Worm (Caenorhabditis elegans) whole organism, young adult: Measurements from ENCODE around the gene ugt-15.

Experiments
- B0336.3 ChIP-seq: fragments of 200-800 bp; sonication (Bioruptor generic); IDR thresholded peaks from 2 replicates; pipeline ENCODE4 v1.3.6; 2022; ENCODE audit warnings: missing genetic modification characterization, missing compliant biosample characterization
- C06A6.2 ChIP-seq: fragments of 200-800 bp; sonication (Bioruptor generic); conservative IDR thresholded peaks from 2 replicates; pipeline ENCODE4 v1.3.6; 2022; ENCODE audit warnings: missing genetic modification characterization, missing compliant biosample characterization
- C17E4.6 ChIP-seq: fragments of 200-800 bp; sonication (Bioruptor generic); IDR thresholded peaks from 2 replicates; pipeline ENCODE4 v1.3.6; 2022; ENCODE audit warnings: missing genetic modification reagents, missing genetic modification characterization, missing compliant biosample characterization
- F23B12.7 ChIP-seq: sonication (generic microtip); optimal IDR thresholded peaks from 2 replicates; lab custom pipeline; 2017; ENCODE audit warnings: missing genetic modification characterization, mild to moderate bottlenecking, missing compliant biosample characterization, antibody characterized with exemption, moderate library complexity; ENCODE audit not compliant: insufficient read depth
- F39B2.1 ChIP-seq: fragments of 200-800 bp; sonication (Bioruptor generic); IDR thresholded peaks from 2 replicates; pipeline ENCODE4 v1.3.6; 2022; ENCODE audit warnings: missing genetic modification reagents, missing genetic modification characterization, missing compliant biosample characterization
- F57A8.1 ChIP-seq: fragments of 200-800 bp; sonication (Bioruptor generic); optimal IDR thresholded peaks from 2 replicates; lab custom pipeline; 2018; ENCODE audit warnings: mild to moderate bottlenecking, missing genetic modification characterization, moderate library complexity, missing compliant biosample characterization
- Y53G8AR.9 ChIP-seq: fragments of 200-800 bp; sonication (Bioruptor generic); conservative IDR thresholded peaks from 2 replicates; pipeline ENCODE4 v1.3.6; 2022; ENCODE audit warnings: missing genetic modification reagents, missing genetic modification characterization, missing compliant biosample characterization
- Y67H2A.10 ChIP-seq: fragments of 200-800 bp; sonication (Bioruptor generic); conservative IDR thresholded peaks from 2 replicates; pipeline ENCODE4 v1.3.6; 2022; ENCODE audit warnings: missing genetic modification reagents, missing genetic modification characterization, missing compliant biosample characterization
- ZK185.1 ChIP-seq: sonication (generic microtip); optimal IDR thresholded peaks from 2 replicates; lab custom pipeline; 2016; ENCODE audit warnings: mild to moderate bottlenecking, missing genetic modification characterization, missing compliant biosample characterization; ENCODE audit not compliant: poor library complexity, severe bottlenecking
- akir-1 ChIP-seq: fragments of 200-800 bp; sonication (Bioruptor generic); optimal IDR thresholded peaks from 2 replicates; lab custom pipeline; 2018; ENCODE audit warnings: mild to moderate bottlenecking, missing genetic modification characterization, moderate library complexity, missing compliant biosample characterization
- ama-1 ChIP-seq, 3 experiments: fragments of 150-350 bp in 1 of 3; sonication (generic microtip) in 2 of 3; optimal IDR thresholded peaks; 2 replicates each; lab custom pipeline; 2014 to 2018; ENCODE audit warnings: missing biosample characterization in 2 of 3, missing genetic modification characterization in 2 of 3, missing genetic modification reagents in 2 of 3
- attf-5 ChIP-seq: fragments of 200-800 bp; sonication (Bioruptor generic); optimal IDR thresholded peaks from 2 replicates; lab custom pipeline; 2018; ENCODE audit warnings: mild to moderate bottlenecking, missing genetic modification characterization, missing compliant biosample characterization
- cebp-1 ChIP-seq, 2 experiments: fragments of 200-800 bp in 1 of 2; sonication (Bioruptor generic) in 1 of 2; sonication (generic microtip) in 1 of 2; IDR thresholded peaks in 1 of 2; optimal IDR thresholded peaks in 1 of 2; 2 replicates each; pipeline versions ENCODE4 v1.3.6 to Lab custom; 2017 to 2022; ENCODE audit warnings: missing compliant biosample characterization in 2 of 2, missing genetic modification characterization in 2 of 2, mild to moderate bottlenecking in 1 of 2, missing genetic modification reagents in 1 of 2, moderate library complexity in 1 of 2
- cebp-2 ChIP-seq: fragments of 200-800 bp; sonication (Bioruptor generic); IDR thresholded peaks from 2 replicates; pipeline ENCODE4 v1.3.6; 2022; ENCODE audit warnings: missing genetic modification characterization, missing compliant biosample characterization
- ceh-100 ChIP-seq: fragments of 200-800 bp; sonication (Bioruptor generic); IDR thresholded peaks from 2 replicates; pipeline ENCODE4 v1.3.6; 2022; ENCODE audit warnings: missing genetic modification reagents, missing genetic modification characterization, missing compliant biosample characterization
- ceh-27 ChIP-seq: fragments of 200-800 bp; sonication (Bioruptor generic); optimal IDR thresholded peaks from 2 replicates; lab custom pipeline; 2018; ENCODE audit warnings: mild to moderate bottlenecking, missing genetic modification characterization, moderate library complexity, missing compliant biosample characterization
- ceh-40 ChIP-seq: fragments of 200-800 bp; sonication (Bioruptor generic); IDR thresholded peaks from 2 replicates; pipeline ENCODE4 v1.3.6; 2022; ENCODE audit warnings: missing genetic modification characterization, missing compliant biosample characterization
- chd-7 ChIP-seq: sonication (generic microtip); optimal IDR thresholded peaks from 2 replicates; lab custom pipeline; 2016; ENCODE audit warnings: mild to moderate bottlenecking, missing genetic modification characterization, moderate library complexity, missing compliant biosample characterization
- dpl-1 ChIP-seq: fragments of 150-350 bp; optimal IDR thresholded peaks from 2 replicates; lab custom pipeline; 2014; ENCODE audit warnings: missing biosample characterization, missing genetic modification reagents, missing genetic modification characterization
- efl-1 ChIP-seq: fragments of 150-350 bp; optimal IDR thresholded peaks from 2 replicates; lab custom pipeline; 2014; ENCODE audit warnings: missing biosample characterization, missing genetic modification reagents, missing genetic modification characterization
- him-1 ChIP-seq: sonication (generic microtip); optimal IDR thresholded peaks from 2 replicates; lab custom pipeline; 2016; ENCODE audit warnings: missing genotype, missing genetic modification reagents, missing genetic modification characterization, missing compliant biosample characterization
- hmg-1.2 ChIP-seq: fragments of 200-800 bp; sonication (Bioruptor generic); IDR thresholded peaks from 2 replicates; pipeline ENCODE4 v1.3.6; 2022; ENCODE audit warnings: missing genetic modification reagents, missing genetic modification characterization, missing compliant biosample characterization
- hmg-20 ChIP-seq: fragments of 200-800 bp; sonication (Bioruptor generic); IDR thresholded peaks from 2 replicates; pipeline ENCODE4 v1.3.6; 2022; ENCODE audit warnings: missing genetic modification reagents, missing genetic modification characterization, missing compliant biosample characterization
- let-607 ChIP-seq, 2 experiments: fragments of 200-800 bp in 1 of 2; sonication (Bioruptor generic) in 1 of 2; sonication (generic microtip) in 1 of 2; optimal IDR thresholded peaks; 2 replicates each; lab custom pipeline; 2016 to 2018; ENCODE audit warnings: mild to moderate bottlenecking in 2 of 2, missing compliant biosample characterization in 2 of 2, missing genetic modification characterization in 2 of 2, moderate library complexity in 2 of 2, missing genotype in 1 of 2
- lin-26 ChIP-seq: fragments of 200-800 bp; sonication (Bioruptor generic); IDR thresholded peaks from 2 replicates; pipeline ENCODE4 v1.3.6; 2022; ENCODE audit warnings: missing genetic modification reagents, missing genetic modification characterization, missing compliant biosample characterization
- madf-10 ChIP-seq: sonication (generic microtip); optimal IDR thresholded peaks from 2 replicates; lab custom pipeline; 2016; ENCODE audit warnings: mild to moderate bottlenecking, missing genetic modification characterization, missing compliant biosample characterization
- madf-6 ChIP-seq: fragments of 200-800 bp; sonication (Bioruptor generic); IDR thresholded peaks from 2 replicates; pipeline ENCODE4 v1.3.6; 2022; ENCODE audit warnings: missing genetic modification reagents, missing genetic modification characterization, missing compliant biosample characterization
- nfyb-1 ChIP-seq: fragments of 200-800 bp; sonication (Bioruptor generic); IDR thresholded peaks from 2 replicates; pipeline ENCODE4 v1.3.6; 2022; ENCODE audit warnings: missing genetic modification reagents, missing genetic modification characterization, missing compliant biosample characterization
- nhr-90 ChIP-seq: sonication (generic microtip); optimal IDR thresholded peaks from 2 replicates; lab custom pipeline; 2016; ENCODE audit warnings: missing genotype, mild to moderate bottlenecking, missing genetic modification characterization, missing compliant biosample characterization
- pbrm-1 ChIP-seq: fragments of 200-800 bp; sonication (Bioruptor generic); IDR thresholded peaks from 2 replicates; pipeline ENCODE4 v1.3.6; 2022; ENCODE audit warnings: missing genetic modification reagents, missing genetic modification characterization, missing compliant biosample characterization
- pha-4 ChIP-seq: fragments of 150-350 bp; sonication (generic microtip); optimal IDR thresholded peaks from 2 replicates; lab custom pipeline; 2014; ENCODE audit warnings: missing biosample characterization, missing genetic modification reagents, missing genetic modification characterization
- sdz-38 ChIP-seq: sonication (generic microtip); optimal IDR thresholded peaks from 2 replicates; lab custom pipeline; 2016; ENCODE audit warnings: missing genotype, missing genetic modification characterization, missing compliant biosample characterization
- sea-2 ChIP-seq: fragments of 200-800 bp; sonication (Bioruptor generic); IDR thresholded peaks from 2 replicates; pipeline ENCODE4 v1.3.6; 2022; ENCODE audit warnings: missing genetic modification characterization, missing compliant biosample characterization
- snpc-1.3 ChIP-seq: sonication (generic microtip); optimal IDR thresholded peaks from 2 replicates; lab custom pipeline; 2017; ENCODE audit warnings: missing genetic modification characterization, mild to moderate bottlenecking, missing compliant biosample characterization, antibody characterized with exemption, moderate library complexity, missing genotype, missing genetic modification reagents; ENCODE audit not compliant: insufficient read depth
- tbp1 ChIP-seq: fragments of 200-800 bp; sonication (Bioruptor generic); optimal IDR thresholded peaks from 2 replicates; lab custom pipeline; 2018; ENCODE audit warnings: mild to moderate bottlenecking, missing genetic modification characterization, missing compliant biosample characterization
- unc-62 ChIP-seq: fragments of 150-350 bp; optimal IDR thresholded peaks from 2 replicates; lab custom pipeline; 2014; ENCODE audit warnings: missing biosample characterization, missing genetic modification reagents, missing genetic modification characterization
- xnd-1 ChIP-seq: sonication (generic microtip); optimal IDR thresholded peaks from 2 replicates; lab custom pipeline; 2016; ENCODE audit warnings: missing genotype, missing genetic modification reagents, missing genetic modification characterization, missing compliant biosample characterization
- ztf-18 ChIP-seq: sonication (generic microtip); optimal IDR thresholded peaks from 2 replicates; lab custom pipeline; 2016; ENCODE audit warnings: missing genotype, mild to moderate bottlenecking, missing genetic modification characterization, missing compliant biosample characterization
- ztf-22 ChIP-seq: fragments of 200-800 bp; sonication (Bioruptor generic); optimal IDR thresholded peaks from 2 replicates; lab custom pipeline; 2018; ENCODE audit warnings: mild to moderate bottlenecking, missing genetic modification characterization, moderate library complexity, missing compliant biosample characterization
- ztf-6 ChIP-seq: fragments of 200-800 bp; sonication (Bioruptor generic); IDR thresholded peaks from 2 replicates; pipeline ENCODE4 v1.3.6; 2022; ENCODE audit warnings: missing genetic modification reagents, missing genetic modification characterization, missing compliant biosample characterization

The ugt-15 gene

ce11 chrV:12869948-12870347, 42.6 kb downstream of the ugt-15 start, which contains the start of gene T07F10.3 (continued):
- peak; percentile 96 for TF ChIP-seq ZK185.1
- TF ChIP-seq Y67H2A.10: no peak
- peak; percentile 76 for TF ChIP-seq pbrm-1
- peak; percentile 95 for TF ChIP-seq ceh-27 (GFP tag; lab: Kevin White, UChicago)
- TF ChIP-seq ceh-100 (GFP tag; lab: Robert Waterston, UW): peak; percentile 37; the same call in 1 of the 2 replicates
- no peak for TF ChIP-seq C17E4.6 (GFP tag; lab: Robert Waterston, UW)
- TF ChIP-seq him-1 (tag; lab: Kevin White, UChicago): peak; percentile 67
- TF ChIP-seq ztf-22 (GFP tag; lab: Kevin White, UChicago): peak; percentile 63
- 0 out of 2 replicates have a peak, but pooled peaks have one; percentile 46 for TF ChIP-seq B0336.3 (GFP tag; lab: Robert Waterston, UW)
- 0 out of 2 replicates have a peak, but pooled peaks have one; percentile 15 for TF ChIP-seq cebp-1 (GFP tag; IDR thresholded peaks at IDR 0.05; lab: Robert Waterston, UW)
- peak; percentile 49 for TF ChIP-seq cebp-1 (tag; optimal IDR thresholded peaks at IDR 0.05; lab: Kevin White, UChicago)
- TF ChIP-seq madf-10 (tag; lab: Kevin White, UChicago): peak; percentile 74
- no peak for TF ChIP-seq lin-26 (GFP tag; lab: Robert Waterston, UW)
- TF ChIP-seq dpl-1: peak; percentile 74
- TF ChIP-seq hmg-20: peak; percentile 81
- TF ChIP-seq C06A6.2 (GFP tag; lab: Robert Waterston, UW): 0 out of 2 replicates have a peak, but pooled peaks have one; percentile 19
- TF ChIP-seq ztf-6 (GFP tag; lab: Robert Waterston, UW): 0 out of 2 replicates have a peak, but pooled peaks have one; percentile 40
- peak; percentile 23 for TF ChIP-seq attf-5 (GFP tag; lab: Kevin White, UChicago)
- no peak for TF ChIP-seq F39B2.1 (GFP tag; lab: Robert Waterston, UW)
- peak; percentile 82 for TF ChIP-seq efl-1
- TF ChIP-seq chd-7 (tag; lab: Kevin White, UChicago): peak; percentile 82
- TF ChIP-seq ama-1 (optimal IDR thresholded peaks at IDR 0.05; lab: Kevin White, UChicago): no peak
- no peak for TF ChIP-seq ama-1 (GFP tag; optimal IDR thresholded peaks at IDR 0.05; lab: Kevin White, UChicago)
- peak; percentile 30 for TF ChIP-seq xnd-1 (tag; lab: Kevin White, UChicago)
- no peak for TF ChIP-seq pha-4 (tag; lab: Kevin White, UChicago)
- TF ChIP-seq let-607 (tag; optimal IDR thresholded peaks at IDR 0.05; lab: Kevin White, UChicago): peak in 1 of 2 experiments; percentile 82
- no peak for TF ChIP-seq ztf-18 (tag; lab: Kevin White, UChicago)
- TF ChIP-seq Y53G8AR.9 (GFP tag; lab: Robert Waterston, UW): peak; percentile 49; the same call in 1 of the 2 replicates
- peak; percentile 83 for TF ChIP-seq madf-6
- peak; percentile 43 for TF ChIP-seq F23B12.7 (tag; lab: Kevin White, UChicago)
- TF ChIP-seq sea-2 (GFP tag; lab: Robert Waterston, UW): peak; percentile 76; the same call in 1 of the 2 replicates
- no peak for TF ChIP-seq unc-62 (GFP tag; lab: Kevin White, UChicago)
- TF ChIP-seq hmg-1.2: peak; percentile 35
- TF ChIP-seq ceh-40 (GFP tag; lab: Robert Waterston, UW): peak; percentile 58; the same call in 1 of the 2 replicates
- TF ChIP-seq nhr-90 (tag; lab: Kevin White, UChicago): no peak
- peak; percentile 15 for TF ChIP-seq snpc-1.3 (tag; lab: Kevin White, UChicago)
- no peak for TF ChIP-seq F57A8.1 (GFP tag; lab: Kevin White, UChicago)
- peak; percentile 55 for TF ChIP-seq akir-1
- TF ChIP-seq sdz-38 (tag; lab: Kevin White, UChicago): no peak
- TF ChIP-seq tbp1 (GFP tag; lab: Kevin White, UChicago): peak; percentile 48
- TF ChIP-seq nfyb-1 (GFP tag; lab: Robert Waterston, UW): 0 out of 2 replicates have a peak, but pooled peaks have one; percentile 60
- no peak for TF ChIP-seq cebp-2
